Worm (Caenorhabditis elegans) whole organism, mixed stage, embryonic: ENCODE measurements around the gene mboa-6.

Experiments used
- M03D4.4 ChIP-seq: sonication (generic microtip); optimal IDR thresholded peaks from 2 replicates; lab custom pipeline; 2017; ENCODE audit warnings: mild to moderate bottlenecking, missing genetic modification characterization, missing compliant biosample characterization
- bed-3 ChIP-seq: fragments of 200-800 bp; sonication (Bioruptor generic); optimal IDR thresholded peaks from 3 replicates; lab custom pipeline; 2018; ENCODE audit warnings: mild to moderate bottlenecking, missing genetic modification characterization, moderate library complexity, missing compliant biosample characterization
- blmp-1 ChIP-seq: fragments of 150-350 bp; optimal IDR thresholded peaks from 2 replicates; lab custom pipeline; 2014; ENCODE audit warnings: missing biosample characterization, missing genetic modification characterization
- ceh-43 ChIP-seq: fragments of 200-800 bp; sonication (Bioruptor generic); optimal IDR thresholded peaks from 2 replicates; lab custom pipeline; 2018; ENCODE audit warnings: mild to moderate bottlenecking, missing genetic modification characterization, moderate library complexity, missing compliant biosample characterization
- ceh-83 ChIP-seq: fragments of 200-800 bp; sonication (Bioruptor generic); optimal IDR thresholded peaks from 2 replicates; lab custom pipeline; 2018; ENCODE audit warnings: mild to moderate bottlenecking, missing genetic modification characterization, missing compliant biosample characterization
- ces-1 ChIP-seq: fragments of 150-350 bp; optimal IDR thresholded peaks from 2 replicates; lab custom pipeline; 2014; ENCODE audit warnings: missing biosample characterization, missing genetic modification reagents, missing genetic modification characterization
- cnd-1 ChIP-seq: fragments of 200-800 bp; sonication (Bioruptor generic); optimal IDR thresholded peaks from 2 replicates; lab custom pipeline; 2018; ENCODE audit warnings: mild to moderate bottlenecking, missing genetic modification characterization, missing compliant biosample characterization
- drap-1 ChIP-seq: fragments of 200-800 bp; sonication (Bioruptor generic); optimal IDR thresholded peaks from 3 replicates; lab custom pipeline; 2018; ENCODE audit warnings: mild to moderate bottlenecking, missing genetic modification characterization, missing compliant biosample characterization
- elt-1 ChIP-seq: sonication (generic microtip); optimal IDR thresholded peaks from 2 replicates; lab custom pipeline; 2017; ENCODE audit warnings: missing genetic modification characterization, mild to moderate bottlenecking, missing compliant biosample characterization, antibody characterized with exemption, moderate library complexity, borderline replicate concordance; ENCODE audit not compliant: insufficient read depth
- elt-3 ChIP-seq: fragments of 150-350 bp; optimal IDR thresholded peaks from 2 replicates; lab custom pipeline; 2014; ENCODE audit warnings: missing biosample characterization, missing genetic modification characterization
- flh-1 ChIP-seq: fragments of 200-800 bp; sonication (Bioruptor generic); optimal IDR thresholded peaks from 2 replicates; lab custom pipeline; 2018; ENCODE audit warnings: mild to moderate bottlenecking, missing genetic modification characterization, moderate library complexity, missing compliant biosample characterization
- ham-2 ChIP-seq: fragments of 200-800 bp; sonication (Bioruptor generic); optimal IDR thresholded peaks from 2 replicates; lab custom pipeline; 2018; ENCODE audit warnings: mild to moderate bottlenecking, missing genetic modification characterization, missing compliant biosample characterization
- hlh-1 ChIP-seq: fragments of 150-350 bp; optimal IDR thresholded peaks from 2 replicates; lab custom pipeline; 2014; ENCODE audit warnings: missing biosample characterization, missing genetic modification reagents, missing genetic modification characterization
- lin-13 ChIP-seq: fragments of 150-350 bp; optimal IDR thresholded peaks from 2 replicates; lab custom pipeline; 2014; ENCODE audit warnings: missing biosample characterization, missing genetic modification characterization
- lin-32 ChIP-seq: fragments of 200-800 bp; sonication (Bioruptor generic); optimal IDR thresholded peaks from 2 replicates; lab custom pipeline; 2018; ENCODE audit warnings: mild to moderate bottlenecking, missing genetic modification characterization, missing compliant biosample characterization
- lsy-2 ChIP-seq: fragments of 150-350 bp; optimal IDR thresholded peaks from 2 replicates; lab custom pipeline; 2014; ENCODE audit warnings: missing biosample characterization, missing genetic modification characterization
- mab-5 ChIP-seq: fragments of 150-350 bp; optimal IDR thresholded peaks from 2 replicates; lab custom pipeline; 2014; ENCODE audit warnings: missing biosample characterization, missing genetic modification characterization
- mep-1 ChIP-seq: fragments of 150-350 bp; optimal IDR thresholded peaks from 2 replicates; lab custom pipeline; 2017; ENCODE audit warnings: missing biosample characterization, missing genetic modification reagents, missing genetic modification characterization, inconsistent platforms
- mls-2 ChIP-seq: sonication (generic microtip); optimal IDR thresholded peaks from 2 replicates; lab custom pipeline; 2016; ENCODE audit warnings: mild to moderate bottlenecking, missing genetic modification characterization, moderate library complexity, missing compliant biosample characterization
- nhr-12 ChIP-seq: fragments of 150-350 bp; optimal IDR thresholded peaks from 2 replicates; lab custom pipeline; 2014; ENCODE audit warnings: missing biosample characterization, missing genetic modification characterization
- nhr-2 ChIP-seq: fragments of 150-350 bp; optimal IDR thresholded peaks from 2 replicates; lab custom pipeline; 2014; ENCODE audit warnings: missing biosample characterization, missing genetic modification characterization
- nhr-237 ChIP-seq: fragments of 150-350 bp; optimal IDR thresholded peaks from 2 replicates; lab custom pipeline; 2014; ENCODE audit warnings: missing biosample characterization, missing genetic modification characterization
- nhr-28 ChIP-seq: fragments of 150-350 bp; optimal IDR thresholded peaks from 2 replicates; lab custom pipeline; 2014; ENCODE audit warnings: missing biosample characterization, missing genetic modification characterization
- nhr-76 ChIP-seq: sonication (generic microtip); optimal IDR thresholded peaks from 2 replicates; lab custom pipeline; 2017; ENCODE audit warnings: missing biosample characterization, missing genetic modification characterization
- pha-4 ChIP-seq: fragments of 150-350 bp; optimal IDR thresholded peaks from 2 replicates; lab custom pipeline; 2018; ENCODE audit warnings: missing biosample characterization, missing genetic modification reagents, missing genetic modification characterization
- sem-2 ChIP-seq: fragments of 200-800 bp; sonication (Bioruptor generic); optimal IDR thresholded peaks from 2 replicates; lab custom pipeline; 2018; ENCODE audit warnings: mild to moderate bottlenecking, missing genetic modification characterization, missing compliant biosample characterization
- snpc-4 ChIP-seq: fragments of 150-350 bp; optimal IDR thresholded peaks from 2 replicates; lab custom pipeline; 2014; ENCODE audit warnings: missing biosample characterization, missing genetic modification characterization
- sptf-1 ChIP-seq: sonication (generic microtip); optimal IDR thresholded peaks from 2 replicates; lab custom pipeline; 2017; ENCODE audit warnings: mild to moderate bottlenecking, missing genetic modification characterization, moderate library complexity, missing compliant biosample characterization
- tbx-8 ChIP-seq: fragments of 200-800 bp; sonication (Bioruptor generic); optimal IDR thresholded peaks from 2 replicates; lab custom pipeline; 2018; ENCODE audit warnings: mild to moderate bottlenecking, missing genetic modification characterization, moderate library complexity, missing compliant biosample characterization
- unc-120 ChIP-seq: sonication (generic microtip); optimal IDR thresholded peaks from 2 replicates; lab custom pipeline; 2017; ENCODE audit warnings: missing genetic modification characterization, missing compliant biosample characterization; ENCODE audit not compliant: poor library complexity, severe bottlenecking
- unc-62 ChIP-seq: fragments of 150-350 bp; optimal IDR thresholded peaks from 2 replicates; lab custom pipeline; 2014; ENCODE audit warnings: missing biosample characterization, missing genetic modification reagents, missing genetic modification characterization
- ztf-11 ChIP-seq: fragments of 150-350 bp; optimal IDR thresholded peaks from 2 replicates; lab custom pipeline; 2014; ENCODE audit warnings: missing biosample characterization, missing genetic modification characterization

Gene mboa-6

DNA sequence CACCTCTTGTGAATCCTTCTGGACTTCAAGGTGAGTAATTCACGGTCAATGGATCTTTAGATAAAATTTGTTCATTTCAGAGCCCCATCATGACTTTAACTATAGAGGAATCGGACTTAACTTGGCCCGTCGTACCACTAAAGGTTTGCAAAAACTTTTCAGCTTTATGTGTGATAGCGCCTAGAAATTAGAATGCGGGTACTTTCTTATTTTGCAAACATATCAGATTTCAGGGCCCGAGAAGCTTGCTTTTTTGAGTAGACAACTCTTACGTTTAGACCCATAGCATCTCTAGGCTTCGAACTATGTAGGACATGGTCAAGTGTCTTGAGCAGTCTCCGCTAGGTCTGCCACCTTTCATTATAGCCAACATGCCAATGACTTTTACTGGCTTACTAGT lies 15.7 kb upstream of the mboa-6 start:
- no peak for TF ChIP-seq ces-1
- no peak for TF ChIP-seq ham-2 (GFP tag; lab: Kevin White, UChicago)
- TF ChIP-seq unc-120 (tag; lab: Kevin White, UChicago), result no peak
- no peak for TF ChIP-seq lsy-2 (tag; lab: Kevin White, UChicago)
- TF ChIP-seq lin-13 (tag; lab: Kevin White, UChicago), result no peak

DNA sequence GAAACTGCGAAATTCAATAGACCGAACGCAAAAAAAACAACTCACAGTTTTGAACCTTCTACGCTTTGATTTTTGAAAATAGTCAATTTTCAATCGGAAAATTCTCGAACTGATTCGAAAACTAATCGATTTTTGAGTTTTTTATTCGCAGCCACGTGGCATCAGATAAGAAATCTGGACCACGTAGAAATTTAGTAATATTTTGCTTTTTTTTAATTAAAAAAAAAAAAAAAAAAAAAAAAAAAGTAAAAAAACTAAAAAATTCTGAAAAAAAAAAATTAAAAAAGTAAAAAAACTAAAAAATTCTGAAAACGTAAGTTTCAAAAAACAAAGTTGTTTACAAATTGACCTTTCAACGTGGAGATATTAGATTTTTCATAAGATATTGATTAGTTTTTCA lies 14.9 kb upstream of the mboa-6 start, which contains the start of gene R155.3:
R155.3 (minus strand) TSS at position 101 of the 400 bp plus-strand sequence.
- no peak for TF ChIP-seq ceh-83 (GFP tag; lab: Kevin White, UChicago)
- TF ChIP-seq hlh-1, result no peak
- TF ChIP-seq unc-62 (GFP tag; lab: Kevin White, UChicago), result no peak
- no peak for TF ChIP-seq tbx-8 (GFP tag; lab: Kevin White, UChicago)
- TF ChIP-seq drap-1 (GFP tag; lab: Kevin White, UChicago), result no peak
- no peak for TF ChIP-seq mls-2 (tag; lab: Kevin White, UChicago)
- no peak for TF ChIP-seq elt-3 (tag; lab: Kevin White, UChicago)
- no peak for TF ChIP-seq nhr-12 (tag; lab: Kevin White, UChicago)
- no peak for TF ChIP-seq nhr-76 (tag; lab: Kevin White, UChicago)
- TF ChIP-seq lin-13 (tag; lab: Kevin White, UChicago), result no peak
- no peak for TF ChIP-seq nhr-237
- no peak for TF ChIP-seq cnd-1 (tag; lab: Kevin White, UChicago)
- no peak for TF ChIP-seq sem-2 (GFP tag; lab: Kevin White, UChicago)
- TF ChIP-seq unc-120 (tag; lab: Kevin White, UChicago), result no peak
- TF ChIP-seq lsy-2 (tag; lab: Kevin White, UChicago), result no peak
- no peak for TF ChIP-seq elt-1 (tag; lab: Kevin White, UChicago)
- TF ChIP-seq bed-3 (GFP tag; lab: Kevin White, UChicago), result no peak
- TF ChIP-seq M03D4.4 (tag; lab: Kevin White, UChicago), result no peak
- TF ChIP-seq blmp-1 (tag; lab: Kevin White, UChicago), result no peak
- TF ChIP-seq, all 35 proteins: peak for 0

DNA sequence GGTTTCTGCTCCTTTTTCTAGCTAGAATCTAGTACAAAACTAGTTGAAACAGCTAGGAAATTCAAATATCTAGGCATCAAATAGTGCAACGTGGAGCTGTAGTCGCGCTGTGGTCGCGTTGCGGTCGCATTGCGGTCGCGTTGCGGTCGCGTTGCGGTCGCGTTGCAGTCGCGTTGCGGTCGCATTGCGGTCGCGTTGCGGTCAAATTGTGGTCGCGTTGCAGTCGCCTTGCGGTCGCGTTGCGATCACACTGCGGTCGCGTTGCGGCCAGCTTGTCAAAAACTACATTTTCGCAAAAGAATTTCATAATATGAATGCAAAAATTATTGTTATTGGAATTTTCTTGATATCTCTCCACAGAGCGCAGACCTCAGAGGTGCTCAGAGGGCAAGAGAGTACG lies 14.2 kb upstream of the mboa-6 start:
- TF ChIP-seq sptf-1 (tag; lab: Kevin White, UChicago), result no peak
- no peak for TF ChIP-seq snpc-4
- no peak for TF ChIP-seq flh-1 (GFP tag; lab: Kevin White, UChicago)
- TF ChIP-seq sem-2 (GFP tag; lab: Kevin White, UChicago), result no peak
- TF ChIP-seq mab-5 (tag; lab: Kevin White, UChicago), result no peak
- no peak for TF ChIP-seq lsy-2 (tag; lab: Kevin White, UChicago)
- no peak for TF ChIP-seq mep-1
- TF ChIP-seq nhr-237, result no peak
- no peak for TF ChIP-seq pha-4
- TF ChIP-seq unc-62 (GFP tag; lab: Kevin White, UChicago), result no peak
- TF ChIP-seq ztf-11 (tag; lab: Kevin White, UChicago), result no peak
- TF ChIP-seq lin-32 (GFP tag; lab: Kevin White, UChicago), result no peak

DNA sequence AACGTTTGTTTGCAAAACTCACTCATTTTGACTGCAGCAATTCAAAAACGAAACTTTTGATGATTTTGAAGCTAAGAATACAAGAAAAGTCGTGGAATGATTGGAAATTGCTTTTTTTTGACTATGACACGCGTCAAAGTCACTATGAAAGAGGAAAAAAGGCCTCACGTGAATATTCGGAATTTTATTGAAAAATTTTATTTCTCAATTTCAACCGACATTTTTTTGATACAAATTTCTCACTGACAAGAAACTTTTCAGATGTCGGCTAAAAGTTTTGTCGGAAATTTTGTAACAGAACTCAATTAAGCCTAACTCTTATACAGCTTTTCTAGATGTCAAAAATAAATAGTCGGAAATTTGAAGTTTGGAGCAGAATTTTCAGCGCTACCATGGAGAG lies 8.7 kb upstream of the mboa-6 start, which contains the start of gene R155.5:
R155.5 (minus strand) TSS at position 101 of the 400 bp plus-strand sequence.
- TF ChIP-seq drap-1 (GFP tag; lab: Kevin White, UChicago), result no peak
- no peak for TF ChIP-seq mab-5 (tag; lab: Kevin White, UChicago)
- TF ChIP-seq nhr-2 (tag; lab: Kevin White, UChicago), result no peak
- no peak for TF ChIP-seq M03D4.4 (tag; lab: Kevin White, UChicago)
- no peak for TF ChIP-seq ham-2 (GFP tag; lab: Kevin White, UChicago)
- TF ChIP-seq unc-62 (GFP tag; lab: Kevin White, UChicago), result no peak
- TF ChIP-seq nhr-28 (tag; lab: Kevin White, UChicago), result no peak
- no peak for TF ChIP-seq elt-3 (tag; lab: Kevin White, UChicago)
- TF ChIP-seq hlh-1, result no peak
- no peak for TF ChIP-seq nhr-237
- no peak for TF ChIP-seq bed-3 (GFP tag; lab: Kevin White, UChicago)
- no peak for TF ChIP-seq sptf-1 (tag; lab: Kevin White, UChicago)
- TF ChIP-seq unc-120 (tag; lab: Kevin White, UChicago), result no peak
- no peak for TF ChIP-seq elt-1 (tag; lab: Kevin White, UChicago)
- no peak for TF ChIP-seq ztf-11 (tag; lab: Kevin White, UChicago)
- no peak for TF ChIP-seq ces-1
- TF ChIP-seq nhr-76 (tag; lab: Kevin White, UChicago), result no peak
- no peak for TF ChIP-seq ceh-43 (GFP tag; lab: Kevin White, UChicago)
